Fruit fly (Drosophila melanogaster): ENCODE data around the gene Diap1.

The Diap1 gene

DNA sequence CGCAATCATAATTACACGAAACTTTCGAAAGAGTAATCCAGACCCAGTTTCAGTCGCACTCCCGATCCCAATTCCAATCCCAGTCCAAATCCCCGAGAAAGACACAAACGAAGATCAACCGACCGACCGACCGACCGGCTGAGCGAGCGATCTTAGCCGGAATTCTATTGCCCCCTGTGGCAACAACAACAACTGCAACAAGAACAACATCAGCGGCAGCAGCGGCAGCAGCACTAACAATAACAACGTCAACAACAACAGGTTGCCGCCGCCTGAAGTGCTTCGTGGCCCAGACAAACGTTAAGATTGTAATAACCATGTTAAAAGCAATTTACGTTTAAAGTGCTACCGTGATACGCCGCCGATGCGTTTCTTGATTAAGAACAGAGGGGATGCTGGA is 32.1 kb downstream of the Diap1 start:
- TF ChIP-seq CG10959 (GFP tag; IDR thresholded peaks at IDR 0.05), result no peak
- no peak for TF ChIP-seq CG17568 (GFP tag; optimal IDR thresholded peaks at IDR 0.05)
- no peak for TF ChIP-seq Hsf (GFP tag; optimal IDR thresholded peaks at IDR 0.05)
- TF ChIP-seq prd (optimal IDR thresholded peaks at IDR 0.05), result no peak
- peak; percentile 48; the same call in 1 of the 3 replicates for TF ChIP-seq prd (GFP tag; IDR thresholded peaks at IDR 0.05)
- no peak for TF ChIP-seq Hey (tag; optimal IDR thresholded peaks at IDR 0.05)
- TF ChIP-seq vfl (GFP tag; optimal IDR thresholded peaks at IDR 0.05), result no peak
- TF ChIP-seq Xrp1 (GFP tag; IDR thresholded peaks at IDR 0.05), result no peak
- TF ChIP-seq Stat92E (GFP tag; optimal IDR thresholded peaks at IDR 0.05), result peak in 1 of 3 experiments; percentile 17
- TF ChIP-seq ham (GFP tag; IDR thresholded peaks at IDR 0.05), result no peak
- TF ChIP-seq CG15601 (tag; optimal IDR thresholded peaks at IDR 0.05), result no peak
- no peak for TF ChIP-seq mld (GFP tag; IDR thresholded peaks at IDR 0.05; ENCODE audit: partially characterized antibody)
- peak; percentile 59 for TF ChIP-seq D (optimal IDR thresholded peaks at IDR 0.05)
- TF ChIP-seq D (GFP tag; optimal IDR thresholded peaks at IDR 0.05), result no peak
- no peak for TF ChIP-seq C15 (GFP tag; IDR thresholded peaks at IDR 0.05)
- TF ChIP-seq Atf6 (GFP tag; IDR thresholded peaks at IDR 0.05), result no peak
- TF ChIP-seq ind (GFP tag; optimal IDR thresholded peaks at IDR 0.05), result no peak
- TF ChIP-seq CG2712 (tag; optimal IDR thresholded peaks at IDR 0.05), result no peak
- no peak for TF ChIP-seq gsb (GFP tag; IDR thresholded peaks at IDR 0.05)
- no peak for TF ChIP-seq Ada2b (GFP tag; IDR thresholded peaks at IDR 0.05)
- no peak for TF ChIP-seq CG12155 (GFP tag; optimal IDR thresholded peaks at IDR 0.05)
- TF ChIP-seq Spps (tag; optimal IDR thresholded peaks at IDR 0.05), result no peak
- no peak for TF ChIP-seq schlank (tag; optimal IDR thresholded peaks at IDR 0.05)
- TF ChIP-seq CG7987 (GFP tag; optimal IDR thresholded peaks at IDR 0.05), result no peak
- no peak for TF ChIP-seq CG34224 (GFP tag; IDR thresholded peaks at IDR 0.05; ENCODE audit: partially characterized antibody)
- no peak for TF ChIP-seq Sry-β (GFP tag; optimal IDR thresholded peaks at IDR 0.05)
- no peak for TF ChIP-seq corto (GFP tag; optimal IDR thresholded peaks at IDR 0.05)
- TF ChIP-seq gce (GFP tag; IDR thresholded peaks at IDR 0.05), result no peak
- peak; percentile 40 for TF ChIP-seq zen (tag; optimal IDR thresholded peaks at IDR 0.05)
- TF ChIP-seq HHEX (GFP tag; optimal IDR thresholded peaks at IDR 0.05), result no peak
- no peak for TF ChIP-seq Pdp1 (GFP tag; optimal IDR thresholded peaks at IDR 0.05)
- no peak for TF ChIP-seq pros (GFP tag; optimal IDR thresholded peaks at IDR 0.05)
- TF ChIP-seq usp (GFP tag; optimal IDR thresholded peaks at IDR 0.05), result no peak
- TF ChIP-seq yki (optimal IDR thresholded peaks at IDR 0.05), result no peak
- TF ChIP-seq CG2678 (tag; optimal IDR thresholded peaks at IDR 0.05), result no peak
- TF ChIP-seq CG42726 (GFP tag; IDR thresholded peaks at IDR 0.05; ENCODE audit: partially characterized antibody), result no peak
- TF ChIP-seq nerfin-1 (tag; optimal IDR thresholded peaks at IDR 0.05), result no peak
- TF ChIP-seq CG11695 (GFP tag; IDR thresholded peaks at IDR 0.05), result no peak
- no peak for TF ChIP-seq CG9932 (GFP tag; IDR thresholded peaks at IDR 0.05)
- TF ChIP-seq CG16815 (GFP tag; optimal IDR thresholded peaks at IDR 0.05), result no peak
- no peak for TF ChIP-seq CG16779 (GFP tag; IDR thresholded peaks at IDR 0.05)
- peak; percentile 91 for TF ChIP-seq CG4360 (GFP tag; IDR thresholded peaks at IDR 0.05)
- no peak for TF ChIP-seq grn (GFP tag; optimal IDR thresholded peaks at IDR 0.05)
- no peak for TF ChIP-seq CG18011 (GFP tag; optimal IDR thresholded peaks at IDR 0.05)
- no peak for TF ChIP-seq CG12391 (tag; optimal IDR thresholded peaks at IDR 0.05)
- TF ChIP-seq pita (GFP tag; optimal IDR thresholded peaks at IDR 0.05), result no peak
